Worm (Caenorhabditis elegans) whole organism, L1 larva: Measurements from ENCODE around the gene tag-329.

Source experiments
- C16A3.4 ChIP-seq: fragments of 150-350 bp; optimal IDR thresholded peaks from 2 replicates; lab custom pipeline; 2014; ENCODE audit warnings: missing biosample characterization, missing genetic modification characterization
- C34B4.2 ChIP-seq: sonication (generic microtip); optimal IDR thresholded peaks from 2 replicates; lab custom pipeline; 2017; ENCODE audit warnings: mild to moderate bottlenecking, missing genetic modification characterization, missing compliant biosample characterization
- F16B12.6 ChIP-seq: fragments of 150-350 bp; optimal IDR thresholded peaks from 2 replicates; lab custom pipeline; 2014; ENCODE audit warnings: missing biosample characterization, missing genetic modification characterization
- Y116A8C.19 ChIP-seq: sonication (generic microtip); optimal IDR thresholded peaks from 2 replicates; lab custom pipeline; 2016; ENCODE audit warnings: missing compliant biosample characterization, missing genetic modification characterization, borderline replicate concordance
- aly-2 ChIP-seq: fragments of 150-350 bp; optimal IDR thresholded peaks from 2 replicates; lab custom pipeline; 2014; ENCODE audit warnings: missing biosample characterization, missing genetic modification characterization
- blmp-1 ChIP-seq: fragments of 150-350 bp; optimal IDR thresholded peaks from 2 replicates; lab custom pipeline; 2014; ENCODE audit warnings: missing biosample characterization, missing genetic modification characterization
- ceh-63 ChIP-seq: fragments of 200-800 bp; sonication (Bioruptor generic); optimal IDR thresholded peaks from 2 replicates; lab custom pipeline; 2018; ENCODE audit warnings: mild to moderate bottlenecking, missing genetic modification characterization, missing compliant biosample characterization
- ceh-82 ChIP-seq, 3 experiments: fragments of 150-350 bp in 1 of 3; sonication (generic microtip) in 2 of 3; optimal IDR thresholded peaks; 2 replicates each; lab custom pipeline; 2014 to 2017; ENCODE audit warnings: missing biosample characterization in 3 of 3, missing genetic modification characterization in 3 of 3
- ceh-90 ChIP-seq: sonication (generic microtip); optimal IDR thresholded peaks from 2 replicates; lab custom pipeline; 2016; ENCODE audit warnings: missing genetic modification characterization, missing compliant biosample characterization
- efl-1 ChIP-seq, 4 experiments: fragments of 150-350 bp; optimal IDR thresholded peaks in 3 of 4; peaks in 1 of 4; 1 replicate in 1 of 4; 2 replicates in 3 of 4; lab custom pipeline; 2014; ENCODE audit warnings: missing biosample characterization in 2 of 4, missing genetic modification characterization in 2 of 4, missing genetic modification reagents in 2 of 4
- elt-2 ChIP-seq: sonication (generic microtip); optimal IDR thresholded peaks from 2 replicates; lab custom pipeline; 2016; ENCODE audit warnings: missing genetic modification characterization, mild to moderate bottlenecking, inconsistent platforms, missing compliant biosample characterization, missing genetic modification reagents
- elt-3 ChIP-seq, 6 experiments: fragments of 150-350 bp in 1 of 6; sonication (generic microtip); optimal IDR thresholded peaks; 2 replicates each; lab custom pipeline; 2017 to 2018; ENCODE audit warnings: missing biosample characterization in 6 of 6, missing genetic modification characterization in 6 of 6, inconsistent platforms in 1 of 6
- ets-5 ChIP-seq: fragments of 200-800 bp; sonication (Bioruptor generic); IDR thresholded peaks from 2 replicates; pipeline ENCODE4 v1.3.6; 2022; ENCODE audit warnings: missing genetic modification characterization, missing compliant biosample characterization
- fkh-4 ChIP-seq: sonication (generic microtip); optimal IDR thresholded peaks from 2 replicates; lab custom pipeline; 2016; ENCODE audit warnings: missing compliant biosample characterization, missing genetic modification characterization, borderline replicate concordance
- fkh-8 ChIP-seq: sonication (generic microtip); optimal IDR thresholded peaks from 2 replicates; lab custom pipeline; 2016; ENCODE audit warnings: mild to moderate bottlenecking, missing genetic modification characterization, missing compliant biosample characterization
- fos-1 ChIP-seq: fragments of 150-350 bp; optimal IDR thresholded peaks from 2 replicates; lab custom pipeline; 2014; ENCODE audit warnings: missing biosample characterization, missing genetic modification characterization
- lin-13 ChIP-seq: fragments of 150-350 bp; optimal IDR thresholded peaks from 2 replicates; lab custom pipeline; 2014; ENCODE audit warnings: missing biosample characterization, missing genetic modification reagents, missing genetic modification characterization
- lin-14 ChIP-seq: fragments of 200-800 bp; sonication (Bioruptor generic); optimal IDR thresholded peaks from 2 replicates; lab custom pipeline; 2018; ENCODE audit warnings: mild to moderate bottlenecking, missing genetic modification characterization, moderate library complexity, missing compliant biosample characterization
- lin-35 ChIP-seq, 2 experiments: fragments of 150-350 bp; optimal IDR thresholded peaks; 2 replicates each; lab custom pipeline; 2014; ENCODE audit warnings: missing biosample characterization in 2 of 2, missing genetic modification characterization in 2 of 2, missing genetic modification reagents in 2 of 2
- lin-39 ChIP-seq: fragments of 150-350 bp; optimal IDR thresholded peaks from 2 replicates; lab custom pipeline; 2014; ENCODE audit warnings: missing biosample characterization, missing genetic modification reagents, missing genetic modification characterization
- lir-3 ChIP-seq: sonication (generic microtip); optimal IDR thresholded peaks from 2 replicates; lab custom pipeline; 2016; ENCODE audit warnings: mild to moderate bottlenecking, missing genetic modification characterization, moderate library complexity, missing compliant biosample characterization; ENCODE audit not compliant: poor library complexity
- lsy-2 ChIP-seq, 2 experiments: fragments of 150-350 bp; optimal IDR thresholded peaks; 2 replicates each; lab custom pipeline; 2014; ENCODE audit warnings: missing biosample characterization in 2 of 2, missing genetic modification characterization in 2 of 2
- mdl-1 ChIP-seq, 2 experiments: fragments of 150-350 bp; optimal IDR thresholded peaks; 2 replicates each; lab custom pipeline; 2014 to 2017; ENCODE audit warnings: missing biosample characterization in 2 of 2, missing genetic modification characterization in 2 of 2, inconsistent platforms in 1 of 2
- mep-1 ChIP-seq: fragments of 150-350 bp; optimal IDR thresholded peaks from 2 replicates; lab custom pipeline; 2014; ENCODE audit warnings: missing biosample characterization, missing genetic modification characterization
- nhr-11 ChIP-seq: fragments of 150-350 bp; optimal IDR thresholded peaks from 2 replicates; lab custom pipeline; 2014; ENCODE audit warnings: missing biosample characterization, missing genetic modification characterization
- nhr-20 ChIP-seq: sonication (generic microtip); optimal IDR thresholded peaks from 2 replicates; lab custom pipeline; 2016; ENCODE audit warnings: mild to moderate bottlenecking, missing genetic modification characterization, missing compliant biosample characterization
- nhr-47 ChIP-seq: sonication (generic microtip); optimal IDR thresholded peaks from 2 replicates; lab custom pipeline; 2016; ENCODE audit warnings: mild to moderate bottlenecking, missing genetic modification characterization, moderate library complexity, missing compliant biosample characterization
- nhr-90 ChIP-seq: sonication (generic microtip); optimal IDR thresholded peaks from 2 replicates; lab custom pipeline; 2016; ENCODE audit warnings: mild to moderate bottlenecking, missing genetic modification characterization, missing compliant biosample characterization; ENCODE audit not compliant: poor library complexity
- pag-3 ChIP-seq: sonication (generic microtip); optimal IDR thresholded peaks from 2 replicates; lab custom pipeline; 2017; ENCODE audit warnings: missing genetic modification characterization, mild to moderate bottlenecking, missing compliant biosample characterization, antibody characterized with exemption, borderline replicate concordance; ENCODE audit not compliant: insufficient read depth
- snu-23 ChIP-seq: sonication (generic microtip); optimal IDR thresholded peaks from 2 replicates; lab custom pipeline; 2016; ENCODE audit warnings: missing genetic modification characterization, missing compliant biosample characterization
- sox-4 ChIP-seq: sonication (generic microtip); optimal IDR thresholded peaks from 2 replicates; lab custom pipeline; 2016; ENCODE audit warnings: missing genetic modification characterization, missing compliant biosample characterization
- tbx-2 ChIP-seq: sonication (generic microtip); optimal IDR thresholded peaks from 2 replicates; lab custom pipeline; 2016; ENCODE audit warnings: missing genetic modification characterization, missing compliant biosample characterization
- tlp-1 ChIP-seq: fragments of 150-350 bp; optimal IDR thresholded peaks from 2 replicates; lab custom pipeline; 2014; ENCODE audit warnings: missing biosample characterization, missing genetic modification characterization
- unc-30 ChIP-seq: sonication (generic microtip); optimal IDR thresholded peaks from 2 replicates; lab custom pipeline; 2017; ENCODE audit warnings: missing biosample characterization, missing genetic modification characterization
- xbp-1 ChIP-seq: sonication (generic microtip); optimal IDR thresholded peaks from 2 replicates; lab custom pipeline; 2016; ENCODE audit warnings: missing genetic modification characterization, missing compliant biosample characterization
- zip-4 ChIP-seq: fragments of 200-800 bp; sonication (Bioruptor generic); optimal IDR thresholded peaks from 2 replicates; lab custom pipeline; 2018; ENCODE audit warnings: mild to moderate bottlenecking, missing genetic modification characterization, moderate library complexity, missing compliant biosample characterization
- ztf-11 ChIP-seq, 2 experiments: sonication (generic microtip); optimal IDR thresholded peaks; 2 replicates each; lab custom pipeline; 2016 to 2017; ENCODE audit warnings: missing genetic modification characterization in 2 of 2, missing biosample characterization in 1 of 2, missing compliant biosample characterization in 1 of 2
- ztf-4 ChIP-seq: fragments of 150-350 bp; optimal IDR thresholded peaks from 2 replicates; lab custom pipeline; 2014; ENCODE audit warnings: missing biosample characterization, missing genetic modification characterization

The tag-329 gene

ce11 chrV:9504474-9504960, 30.2 kb upstream of the tag-329 start, which contains the start of gene haao-1 (continued):
- TF ChIP-seq ceh-82 (tag; optimal IDR thresholded peaks at IDR 0.05; lab: Kevin White, UChicago) = no peak
- TF ChIP-seq, all 84 proteins: peak for 8

ce11 chrV:9506931-9507330, 27.8 kb upstream of the tag-329 start:
- TF ChIP-seq mdl-1 (tag; optimal IDR thresholded peaks at IDR 0.05; lab: Kevin White, UChicago) (peak in 1 of 2 experiments; percentile 11), lin-35 (GFP tag; optimal IDR thresholded peaks at IDR 0.05; lab: Kevin White, UChicago) (peak in 1 of 2 experiments; percentile 40), nhr-20 (peak; percentile 30), ztf-4 (tag; lab: Kevin White, UChicago) (no peak), nhr-11 (tag; lab: Kevin White, UChicago) (no peak), elt-2 (peak; percentile 72), nhr-90 (tag; lab: Kevin White, UChicago) (peak; percentile 2)
- TF ChIP-seq, all 84 proteins: peak for 5

- no peak for TF ChIP-seq fos-1
- no peak for TF ChIP-seq aly-2 (tag; lab: Kevin White, UChicago)
- TF ChIP-seq snu-23 = no peak
- TF ChIP-seq lin-14 (GFP tag; lab: Kevin White, UChicago) = no peak
- TF ChIP-seq nhr-11 (tag; lab: Kevin White, UChicago) = no peak
- TF ChIP-seq blmp-1 (tag; lab: Kevin White, UChicago) = no peak
- TF ChIP-seq elt-2 = peak; percentile 12
- no peak for TF ChIP-seq lin-39 (tag; lab: Kevin White, UChicago)
- no peak for TF ChIP-seq fkh-4 (tag; lab: Kevin White, UChicago)
- TF ChIP-seq tbx-2 = no peak
- TF ChIP-seq fkh-8 (tag; lab: Kevin White, UChicago) = no peak
- peak in 1 of 6 experiments; percentile 4 for TF ChIP-seq elt-3 (tag; optimal IDR thresholded peaks at IDR 0.05; lab: Kevin White, UChicago)
- TF ChIP-seq Y116A8C.19 (tag; lab: Kevin White, UChicago) = no peak
- TF ChIP-seq ets-5 (GFP tag; lab: Robert Waterston, UW) = no peak
- no peak for TF ChIP-seq efl-1 (optimal IDR thresholded peaks at IDR 0.05; lab: Kevin White, UChicago)
- peak in 1 of 2 experiments; percentile 51 for TF ChIP-seq efl-1 (GFP tag; optimal IDR thresholded peaks at IDR 0.05 in 1 of 2; lab: Kevin White, UChicago)
- peak; percentile 13 for TF ChIP-seq nhr-20
- TF ChIP-seq tlp-1 (tag; lab: Kevin White, UChicago) = no peak
- TF ChIP-seq nhr-47 (tag; lab: Kevin White, UChicago) = no peak
- no peak for TF ChIP-seq mep-1 (tag; lab: Kevin White, UChicago)
- no peak for TF ChIP-seq sox-4 (tag; lab: Kevin White, UChicago)
- no peak for TF ChIP-seq ceh-90 (tag; lab: Kevin White, UChicago)
- peak in 1 of 2 experiments; percentile 12 for TF ChIP-seq lin-35 (GFP tag; optimal IDR thresholded peaks at IDR 0.05; lab: Kevin White, UChicago)
Observed at ce11 chrV:9507742-9508141, 27.0 kb upstream of the tag-329 start, which contains the start of gene acs-14. acs-14 (plus strand) TSS chrV:9508132.

ce11 chrV:9509597-9509996, 25.1 kb upstream of the tag-329 start:
- TF ChIP-seq ztf-11 (tag; optimal IDR thresholded peaks at IDR 0.05; lab: Kevin White, UChicago) = no peak
- no peak for TF ChIP-seq lin-14 (GFP tag; lab: Kevin White, UChicago)
- TF ChIP-seq tbx-2 = no peak
- TF ChIP-seq elt-3 (tag; optimal IDR thresholded peaks at IDR 0.05; lab: Kevin White, UChicago) = no peak
- no peak for TF ChIP-seq lsy-2 (tag; optimal IDR thresholded peaks at IDR 0.05; lab: Kevin White, UChicago)
- TF ChIP-seq C34B4.2 (tag; lab: Kevin White, UChicago) = no peak
- TF ChIP-seq lin-13 = no peak
- TF ChIP-seq pag-3 (tag; lab: Kevin White, UChicago) = no peak
- no peak for TF ChIP-seq snu-23
- no peak for TF ChIP-seq ceh-90 (tag; lab: Kevin White, UChicago)
- no peak for TF ChIP-seq F16B12.6
- no peak for TF ChIP-seq zip-4 (GFP tag; lab: Kevin White, UChicago)
- TF ChIP-seq C16A3.4 (tag; lab: Kevin White, UChicago) = no peak
- TF ChIP-seq ceh-63 = no peak
- TF ChIP-seq lir-3 (tag; lab: Kevin White, UChicago) = no peak
- no peak for TF ChIP-seq unc-30 (tag; lab: Kevin White, UChicago)
- TF ChIP-seq nhr-90 (tag; lab: Kevin White, UChicago) = no peak
- TF ChIP-seq xbp-1 (tag; lab: Kevin White, UChicago) = no peak
